Worm (Caenorhabditis elegans): Measurements from ENCODE around the gene del-6.

The del-6 gene

ce11 chrV:10525902-10526301 lies 46.8 kb upstream of the del-6 start, which contains the start of the genes C35A5.8 and hda-11 (continued):
- peak; percentile 99 for TF ChIP-seq rnt-1 (tag; optimal IDR thresholded peaks at IDR 0.05)
- TF ChIP-seq nhr-28 (tag; optimal IDR thresholded peaks at IDR 0.05) = no peak
- no peak for TF ChIP-seq hpl-2 (GFP tag; optimal IDR thresholded peaks at IDR 0.05)
- peak; percentile 91 for TF ChIP-seq fkh-4 (tag; optimal IDR thresholded peaks at IDR 0.05; ENCODE audit: borderline replicate concordance)
- no peak for TF ChIP-seq unc-30 (tag; optimal IDR thresholded peaks at IDR 0.05)
- peak; percentile 74 for TF ChIP-seq mep-1 (tag; optimal IDR thresholded peaks at IDR 0.05)
- TF ChIP-seq skn-1 (tag; optimal IDR thresholded peaks at IDR 0.05) = peak; percentile 52
- no peak for TF ChIP-seq ceh-88 (GFP tag; IDR thresholded peaks at IDR 0.05)
- TF ChIP-seq unc-62 (GFP tag; optimal IDR thresholded peaks at IDR 0.05) = no peak
- no peak for TF ChIP-seq aly-2 (tag; optimal IDR thresholded peaks at IDR 0.05)
- TF ChIP-seq elt-3 (tag; optimal IDR thresholded peaks at IDR 0.05) = peak in 1 of 6 experiments; percentile 22
- peak; percentile 59 for TF ChIP-seq ceh-63 (GFP tag; optimal IDR thresholded peaks at IDR 0.05)
- peak; percentile 81 for TF ChIP-seq C04F5.9 (tag; optimal IDR thresholded peaks at IDR 0.05)
- no peak for TF ChIP-seq ces-1 (GFP tag; optimal IDR thresholded peaks at IDR 0.05)
- peak; percentile 54 to 61 for TF ChIP-seq lsy-2 (tag; optimal IDR thresholded peaks at IDR 0.05)
- TF ChIP-seq nhr-84 (tag; optimal IDR thresholded peaks at IDR 0.05) = no peak
- peak; percentile 82 for TF ChIP-seq nhr-19 (GFP tag; conservative IDR thresholded peaks at IDR 0.05)
- TF ChIP-seq lin-39 (tag; optimal IDR thresholded peaks at IDR 0.05) = peak; percentile 58
- peak; percentile 66 for TF ChIP-seq fkh-8 (tag; optimal IDR thresholded peaks at IDR 0.05)
- peak; percentile 97 for TF ChIP-seq lir-3 (tag; optimal IDR thresholded peaks at IDR 0.05; ENCODE audit: poor library complexity)
- peak; percentile 46 to 59 (median 51) for TF ChIP-seq ceh-82 (tag; optimal IDR thresholded peaks at IDR 0.05)
- TF ChIP-seq grh-1 (GFP tag; IDR thresholded peaks at IDR 0.05) = peak; percentile 59
- no peak for TF ChIP-seq nhr-11 (tag; optimal IDR thresholded peaks at IDR 0.05)
- TF ChIP-seq efl-3 (GFP tag; optimal IDR thresholded peaks at IDR 0.05) = peak; percentile 41
- TF ChIP-seq nhr-76 (tag; optimal IDR thresholded peaks at IDR 0.05) = no peak
- peak in 1 of 2 experiments; percentile 24 for TF ChIP-seq mdl-1 (tag; optimal IDR thresholded peaks at IDR 0.05)
- peak; percentile 79 for TF ChIP-seq elt-2 (tag; optimal IDR thresholded peaks at IDR 0.05)
- TF ChIP-seq nhr-12 (tag; optimal IDR thresholded peaks at IDR 0.05) = no peak
- peak; percentile 70 for TF ChIP-seq mab-9 (GFP tag; IDR thresholded peaks at IDR 0.05)
- peak; percentile 82 for TF ChIP-seq pax-3 (tag; optimal IDR thresholded peaks at IDR 0.05)
- TF ChIP-seq mef-2 (tag; optimal IDR thresholded peaks at IDR 0.05) = no peak
- peak; percentile 88 for TF ChIP-seq dsc-1 (tag; optimal IDR thresholded peaks at IDR 0.05)
- no peak for TF ChIP-seq F16B12.6 (tag; optimal IDR thresholded peaks at IDR 0.05)
- TF ChIP-seq nhr-71 (tag; optimal IDR thresholded peaks at IDR 0.05) = peak; percentile 88
- peak; percentile 84 for TF ChIP-seq egl-13 (tag; optimal IDR thresholded peaks at IDR 0.05)
- no peak for TF ChIP-seq jun-1 (tag; optimal IDR thresholded peaks at IDR 0.05)
- no peak for TF ChIP-seq fkh-10 (GFP tag; optimal IDR thresholded peaks at IDR 0.05)

DNA sequence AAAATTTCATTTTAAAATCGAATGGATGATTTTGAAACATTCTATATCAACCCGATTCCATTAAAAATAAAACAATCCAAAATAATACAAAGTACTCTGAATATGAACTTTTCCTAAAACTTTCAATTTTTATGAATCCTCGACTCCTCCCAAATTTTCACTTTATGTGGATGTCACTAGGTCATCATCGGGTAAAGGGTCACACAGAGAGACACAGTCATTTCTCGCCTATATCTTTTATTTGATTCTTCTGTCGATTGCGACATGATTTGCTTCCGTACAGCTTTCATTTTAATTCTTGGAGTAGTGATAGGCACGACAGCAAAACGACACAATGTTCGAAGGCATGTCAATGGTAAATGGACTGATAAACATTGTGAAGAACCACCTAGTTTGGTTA lies 44.2 kb upstream of the del-6 start, which contains the start of gene F25D1.3:
F25D1.3 (plus strand) TSS at position 225 of the 400 bp plus-strand sequence.
- TF ChIP-seq tlp-1 (tag; optimal IDR thresholded peaks at IDR 0.05) (no peak), irx-1 (tag; optimal IDR thresholded peaks at IDR 0.05) (no peak), blmp-1 (tag; optimal IDR thresholded peaks at IDR 0.05) (peak; percentile 96), ama-1 (optimal IDR thresholded peaks at IDR 0.05) (no peak), ceh-88 (GFP tag; IDR thresholded peaks at IDR 0.05) (no peak), nhr-47 (tag; optimal IDR thresholded peaks at IDR 0.05) (no peak)

DNA sequence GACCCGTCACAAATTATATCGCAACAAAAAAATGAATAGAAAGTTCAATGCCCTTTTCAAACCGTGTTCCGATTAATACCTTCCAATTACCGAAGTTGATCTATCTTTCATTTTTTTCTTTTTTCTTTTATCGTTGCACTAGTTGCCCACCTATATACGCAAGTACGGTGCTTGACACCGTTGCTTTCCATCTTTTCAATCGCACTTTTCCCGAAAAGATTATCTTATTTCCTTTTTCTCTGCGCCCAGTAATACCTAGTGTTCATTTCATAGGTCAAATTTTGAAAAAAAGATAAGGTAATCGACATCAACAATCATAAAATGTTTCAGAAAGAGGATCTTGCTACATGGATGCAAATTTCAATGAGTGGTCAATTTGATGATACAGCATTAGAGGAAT lies 43.1 kb upstream of the del-6 start:
- TF ChIP-seq ztf-4 (tag; optimal IDR thresholded peaks at IDR 0.05) (no peak), blmp-1 (tag; optimal IDR thresholded peaks at IDR 0.05) (peak; percentile 93), nhr-85 (tag) (no peak), pqm-1 (tag; optimal IDR thresholded peaks at IDR 0.05) (no peak), pag-3 (tag; optimal IDR thresholded peaks at IDR 0.05; ENCODE audit: borderline replicate concordance, insufficient read depth) (no peak), isw-1 (GFP tag; IDR thresholded peaks at IDR 0.05) (no peak), nhr-20 (tag; optimal IDR thresholded peaks at IDR 0.05) (no peak)

Data from whole organism, L1 larva.